Worm (Caenorhabditis elegans): Measurements from ENCODE around the gene hacd-1.

Gene hacd-1

ce11 chrV:1471078-1471969 lies 11.2 kb downstream of the hacd-1 start (continued):
- TF ChIP-seq hlh-30 (tag; optimal IDR thresholded peaks at IDR 0.05; ENCODE audit: insufficient read depth) (peak; percentile 17), nhr-42 (GFP tag; IDR thresholded peaks at IDR 0.05) (no peak), nhr-10 (tag; optimal IDR thresholded peaks at IDR 0.05) (no peak), ceh-82 (tag; optimal IDR thresholded peaks at IDR 0.05) (no peak), F26F4.8 (GFP tag; conservative IDR thresholded peaks at IDR 0.05) (no peak), lsy-2 (tag; optimal IDR thresholded peaks at IDR 0.05) (peak in 1 of 2 experiments; percentile 84), Y75B8A.6 (GFP tag; IDR thresholded peaks at IDR 0.05) (no peak), F10B5.3 (tag; optimal IDR thresholded peaks at IDR 0.05) (no peak), pha-4 (GFP tag; IDR thresholded peaks at IDR 0.05) (no peak), pha-4 (tag; optimal IDR thresholded peaks at IDR 0.05) (no peak), daf-16 (GFP tag; optimal IDR thresholded peaks at IDR 0.05) (no peak), daf-16 (tag; optimal IDR thresholded peaks at IDR 0.05) (peak; percentile 61), nhr-6 (tag; optimal IDR thresholded peaks at IDR 0.05) (peak; percentile 53), ces-1 (GFP tag; optimal IDR thresholded peaks at IDR 0.05) (no peak), mxl-3 (GFP tag; optimal IDR thresholded peaks at IDR 0.05) (no peak), zfp-3 (GFP tag; conservative IDR thresholded peaks at IDR 0.05) (no peak), madf-9 (GFP tag; conservative IDR thresholded peaks at IDR 0.05) (no peak), lin-13 (GFP tag; optimal IDR thresholded peaks at IDR 0.05) (peak; percentile 57), unc-62 (GFP tag; optimal IDR thresholded peaks at IDR 0.05 in 1 of 2) (peak in 1 of 2 experiments; percentile 9), unc-62 (tag; optimal IDR thresholded peaks at IDR 0.05) (no peak), mes-2 (tag; optimal IDR thresholded peaks at IDR 0.05; ENCODE audit: poor library complexity, severe bottlenecking) (peak; percentile 77), zip-11 (GFP tag; IDR thresholded peaks at IDR 0.05) (no peak), egl-27 (tag; optimal IDR thresholded peaks at IDR 0.05) (no peak), egl-43 (GFP tag; IDR thresholded peaks at IDR 0.05) (no peak), ama-1 (optimal IDR thresholded peaks at IDR 0.05) (no peak), ceh-62 (tag; optimal IDR thresholded peaks at IDR 0.05) (no peak), php-3 (GFP tag; IDR thresholded peaks at IDR 0.05) (no peak), D1046.2 (GFP tag; IDR thresholded peaks at IDR 0.05) (no peak), nhr-76 (tag; optimal IDR thresholded peaks at IDR 0.05) (no peak), ZK546.5 (tag; optimal IDR thresholded peaks at IDR 0.05) (no peak), snpc-1.2 (GFP tag; IDR thresholded peaks at IDR 0.05) (no peak), F37D6.2 (tag; optimal IDR thresholded peaks at IDR 0.05) (peak; percentile 18), lin-29 (GFP tag; IDR thresholded peaks at IDR 0.05) (no peak), nhr-77 (tag; optimal IDR thresholded peaks at IDR 0.05) (peak; percentile 70), nhr-102 (tag; optimal IDR thresholded peaks at IDR 0.05) (no peak), vab-7 (GFP tag; IDR thresholded peaks at IDR 0.05) (peak; percentile 52; the same call in 1 of the 2 replicates), aha-1 (tag) (peak; percentile 97), nhr-237 (tag; optimal IDR thresholded peaks at IDR 0.05) (no peak), nhr-41 (GFP tag; IDR thresholded peaks at IDR 0.05) (no peak), tag-97 (GFP tag; IDR thresholded peaks at IDR 0.05) (no peak), Y48G9A.11 (GFP tag; IDR thresholded peaks at IDR 0.05) (no peak), sdz-12 (GFP tag; optimal IDR thresholded peaks at IDR 0.05) (no peak), ceh-32 (tag; optimal IDR thresholded peaks at IDR 0.05; ENCODE audit: poor library complexity) (no peak), mep-1 (tag; optimal IDR thresholded peaks at IDR 0.05) (peak; percentile 75), lin-1 (GFP tag; IDR thresholded peaks at IDR 0.05) (no peak), lir-3 (tag; optimal IDR thresholded peaks at IDR 0.05) (no peak), dmd-8 (GFP tag; IDR thresholded peaks at IDR 0.05) (no peak), skn-1 (tag; optimal IDR thresholded peaks at IDR 0.05) (no peak), nhr-25 (tag; optimal IDR thresholded peaks at IDR 0.05; ENCODE audit: borderline replicate concordance, insufficient read depth) (no peak), jun-1 (tag; optimal IDR thresholded peaks at IDR 0.05) (no peak), unc-39 (tag; optimal IDR thresholded peaks at IDR 0.05) (no peak)

All from whole organism, L4 larva.